Fruit fly (Drosophila melanogaster) whole organism, embryonic: ENCODE results near the gene sr.

Experiments used
- CG10366 ChIP-seq: fragments of 200-800 bp; sonication (Bioruptor generic); IDR thresholded peaks from 2 replicates; pipeline ENCODE4 v1.3.6; 2022; ENCODE audit warnings: missing biosample characterization, missing genetic modification characterization
- CG10431 ChIP-seq: fragments of 200-800 bp; sonication (Bioruptor generic); optimal IDR thresholded peaks from 3 replicates; lab custom pipeline; 2018; ENCODE audit warnings: missing biosample characterization, mild to moderate bottlenecking, missing genetic modification characterization
- CG11723 ChIP-seq: fragments of 200-800 bp; sonication (Bioruptor generic); optimal IDR thresholded peaks from 2 replicates; lab custom pipeline; 2017; ENCODE audit warnings: missing biosample characterization, mild to moderate bottlenecking, missing genetic modification characterization
- CG1233 ChIP-seq: fragments of 200-800 bp; sonication (Bioruptor generic); optimal IDR thresholded peaks from 4 replicates; lab custom pipeline; 2018; ENCODE audit warnings: missing biosample characterization, mild to moderate bottlenecking, missing genetic modification characterization
- CG14050 ChIP-seq: fragments of 200-800 bp; sonication (Bioruptor generic); IDR thresholded peaks from 3 replicates; pipeline ENCODE4 v1.3.6; 2022; ENCODE audit warnings: missing biosample characterization, missing genetic modification characterization
- CG1603 ChIP-seq: fragments of 200-800 bp; sonication (Bioruptor generic); optimal IDR thresholded peaks from 2 replicates; lab custom pipeline; 2019; ENCODE audit warnings: missing biosample characterization, mild to moderate bottlenecking, missing genetic modification characterization, moderate library complexity
- CG17568 ChIP-seq: fragments of 200-800 bp; sonication (Bioruptor generic); optimal IDR thresholded peaks from 2 replicates; lab custom pipeline; 2018; ENCODE audit warnings: missing biosample characterization, mild to moderate bottlenecking, missing genetic modification characterization, moderate library complexity
- CG32767 ChIP-seq: fragments of 200-800 bp; sonication (Bioruptor generic); IDR thresholded peaks from 2 replicates; pipeline ENCODE4 v1.3.6; 2022; ENCODE audit warnings: missing biosample characterization, missing genetic modification characterization
- CG33213 ChIP-seq: fragments of 200-800 bp; sonication (Bioruptor generic); optimal IDR thresholded peaks from 3 replicates; lab custom pipeline; 2016; ENCODE audit warnings: missing biosample characterization, missing genetic modification characterization
- CG43689 ChIP-seq: fragments of 200-800 bp; sonication (Bioruptor generic); IDR thresholded peaks from 2 replicates; pipeline ENCODE4 v1.3.6; 2022; ENCODE audit warnings: missing biosample characterization, missing genetic modification characterization
- CG6765 ChIP-seq: fragments of 200-800 bp; sonication (Bioruptor generic); optimal IDR thresholded peaks from 3 replicates; lab custom pipeline; 2017; ENCODE audit warnings: missing biosample characterization, mild to moderate bottlenecking, missing genetic modification characterization
- CG7839 ChIP-seq: fragments of 200-800 bp; sonication (Bioruptor generic); optimal IDR thresholded peaks from 3 replicates; lab custom pipeline; 2018; ENCODE audit warnings: missing biosample characterization, mild to moderate bottlenecking, missing genetic modification characterization, moderate library complexity
- CG8765 ChIP-seq: fragments of 200-800 bp; sonication (Bioruptor generic); IDR thresholded peaks from 2 replicates; pipeline ENCODE4 v1.3.6; 2022; ENCODE audit warnings: missing biosample characterization, missing genetic modification characterization
- CG9797 ChIP-seq: fragments of 200-800 bp; sonication (Bioruptor generic); optimal IDR thresholded peaks from 3 replicates; lab custom pipeline; 2018; ENCODE audit warnings: missing biosample characterization, mild to moderate bottlenecking, missing genetic modification characterization
- CoRest ChIP-seq: fragments of 200-800 bp; sonication (Bioruptor generic); optimal IDR thresholded peaks from 3 replicates; lab custom pipeline; 2018; ENCODE audit warnings: missing biosample characterization, mild to moderate bottlenecking, missing genetic modification characterization, moderate library complexity
- Elba2 ChIP-seq: fragments of 200-800 bp; sonication (Bioruptor generic); optimal IDR thresholded peaks from 3 replicates; lab custom pipeline; 2016; ENCODE audit warnings: missing biosample characterization, missing genetic modification characterization
- Hr3 ChIP-seq: fragments of 200-800 bp; sonication (Bioruptor generic); optimal IDR thresholded peaks from 3 replicates; lab custom pipeline; 2016; ENCODE audit warnings: missing biosample characterization, missing genetic modification characterization
- Jarid2 ChIP-seq: fragments of 200-800 bp; sonication (Bioruptor generic); optimal IDR thresholded peaks from 3 replicates; lab custom pipeline; 2017; ENCODE audit warnings: mild to moderate bottlenecking, missing biosample characterization, missing genetic modification reagents, missing genetic modification characterization
- MESR4 ChIP-seq: fragments of 200-800 bp; sonication (Bioruptor generic); optimal IDR thresholded peaks from 2 replicates; lab custom pipeline; 2018; ENCODE audit warnings: missing biosample characterization, mild to moderate bottlenecking, missing genetic modification characterization, moderate library complexity
- Med ChIP-seq: fragments of 200-800 bp; sonication (Bioruptor generic); peaks from one replicate; lab custom pipeline; 2016; ENCODE audit warnings: missing biosample characterization, missing genetic modification characterization, mild to moderate bottlenecking, inconsistent platforms, moderate library complexity
- NFAT ChIP-seq: fragments of 200-800 bp; sonication (Bioruptor generic); IDR thresholded peaks from 2 replicates; pipeline ENCODE4 v1.3.6; 2022; ENCODE audit warnings: missing biosample characterization, missing genetic modification characterization
- Opbp ChIP-seq: fragments of 200-800 bp; sonication (Bioruptor generic); IDR thresholded peaks from 3 replicates; pipeline ENCODE4 v1.3.6; 2022; ENCODE audit warnings: missing biosample characterization, missing genetic modification characterization; ENCODE audit not compliant: partially characterized antibody
- Rfx ChIP-seq: fragments of 200-800 bp; sonication (Bioruptor generic); IDR thresholded peaks from 2 replicates; pipeline ENCODE4 v1.3.6; 2022; ENCODE audit warnings: missing biosample characterization, missing genetic modification characterization
- Stat92E ChIP-seq, 3 experiments: fragments of >200 bp in 2 of 3; fragments of 200-800 bp in 1 of 3; sonication (Bioruptor generic) in 1 of 3; optimal IDR thresholded peaks; 2 replicates each; lab custom pipeline; 2017 to 2019; ENCODE audit warnings: missing biosample characterization in 3 of 3, missing genetic modification characterization in 3 of 3, mild to moderate bottlenecking in 1 of 3, moderate library complexity in 1 of 3
- Usf ChIP-seq: fragments of 200-800 bp; sonication (Bioruptor generic); optimal IDR thresholded peaks from 2 replicates; lab custom pipeline; 2017; ENCODE audit warnings: missing genotype, missing biosample characterization, missing genetic modification characterization
- ap ChIP-seq: fragments of 200-800 bp; sonication (Bioruptor generic); IDR thresholded peaks from 2 replicates; pipeline ENCODE4 v1.3.6; 2022; ENCODE audit warnings: missing biosample characterization, missing genetic modification characterization
- bigmax ChIP-seq: fragments of 200-800 bp; sonication (Bioruptor generic); optimal IDR thresholded peaks from 2 replicates; lab custom pipeline; 2018; ENCODE audit warnings: missing biosample characterization, mild to moderate bottlenecking, missing genetic modification characterization
- cas ChIP-seq: fragments of 200-800 bp; sonication (Bioruptor generic); IDR thresholded peaks from 2 replicates; pipeline ENCODE4 v1.3.6; 2022; ENCODE audit warnings: missing biosample characterization, missing genetic modification characterization
- dmrt11E ChIP-seq: fragments of 200-800 bp; sonication (Bioruptor generic); optimal IDR thresholded peaks from 3 replicates; lab custom pipeline; 2018; ENCODE audit warnings: missing biosample characterization, mild to moderate bottlenecking, missing genetic modification characterization, moderate library complexity
- dpn ChIP-seq, 2 experiments: fragments of 200-800 bp; sonication (Bioruptor generic); optimal IDR thresholded peaks; 3 replicates each; lab custom pipeline; 2016; ENCODE audit warnings: missing biosample characterization in 2 of 2, missing genetic modification characterization in 2 of 2
- ems ChIP-seq: fragments of 200-800 bp; sonication (Bioruptor generic); optimal IDR thresholded peaks from 3 replicates; lab custom pipeline; 2016; ENCODE audit warnings: missing biosample characterization, missing genetic modification characterization
- en ChIP-seq: fragments of 200-800 bp; sonication (Bioruptor generic); optimal IDR thresholded peaks from 2 replicates; lab custom pipeline; 2016; ENCODE audit warnings: missing biosample characterization, missing genetic modification characterization
- eve ChIP-seq, 2 experiments: fragments of >200 bp; optimal IDR thresholded peaks; 2 replicates each; lab custom pipeline; 2017; ENCODE audit warnings: missing biosample characterization in 2 of 2, missing genetic modification characterization in 2 of 2
- exex ChIP-seq: fragments of 200-800 bp; sonication (Bioruptor generic); optimal IDR thresholded peaks from 4 replicates; lab custom pipeline; 2018; ENCODE audit warnings: missing biosample characterization, mild to moderate bottlenecking, missing genetic modification characterization, moderate library complexity
- gem ChIP-seq: fragments of 200-800 bp; sonication (Bioruptor generic); optimal IDR thresholded peaks from 2 replicates; lab custom pipeline; 2019; ENCODE audit warnings: missing biosample characterization, mild to moderate bottlenecking, missing genetic modification characterization, moderate library complexity
- jigr1 ChIP-seq: fragments of 200-800 bp; sonication (Bioruptor generic); IDR thresholded peaks from 3 replicates; pipeline ENCODE4 v1.3.6; 2022; ENCODE audit warnings: missing biosample characterization, missing genetic modification characterization
- mirr ChIP-seq: fragments of 200-800 bp; sonication (Bioruptor generic); optimal IDR thresholded peaks from 3 replicates; lab custom pipeline; 2018; ENCODE audit warnings: missing biosample characterization, mild to moderate bottlenecking, missing genetic modification characterization
- oc ChIP-seq: fragments of 200-800 bp; sonication (Bioruptor generic); optimal IDR thresholded peaks from 2 replicates; lab custom pipeline; 2018; ENCODE audit warnings: missing biosample characterization, mild to moderate bottlenecking, missing genetic modification characterization, moderate library complexity
- otp ChIP-seq: fragments of 200-800 bp; sonication (Bioruptor generic); IDR thresholded peaks from 3 replicates; pipeline ENCODE4, ENCODE4 v1.3.6; 2022; ENCODE audit warnings: missing biosample characterization, missing genetic modification characterization
- pzg ChIP-seq: fragments of 200-800 bp; sonication (Bioruptor generic); optimal IDR thresholded peaks from 3 replicates; lab custom pipeline; 2018; ENCODE audit warnings: missing biosample characterization, mild to moderate bottlenecking, missing genetic modification characterization, moderate library complexity
- ro ChIP-seq: fragments of 200-800 bp; sonication (Bioruptor generic); IDR thresholded peaks from 2 replicates; pipeline ENCODE4 v1.3.6; 2022; ENCODE audit warnings: missing biosample characterization, missing genetic modification characterization
- sd ChIP-seq: fragments of 200-800 bp; sonication (Bioruptor generic); optimal IDR thresholded peaks from 3 replicates; lab custom pipeline; 2018; ENCODE audit warnings: missing biosample characterization, mild to moderate bottlenecking, missing genetic modification characterization, moderate library complexity
- sens ChIP-seq: fragments of 200-800 bp; sonication (Bioruptor generic); peaks from one replicate; lab custom pipeline; 2016; ENCODE audit warnings: missing biosample characterization, missing genetic modification characterization
- shn ChIP-seq: fragments of 200-800 bp; sonication (Bioruptor generic); optimal IDR thresholded peaks from 3 replicates; lab custom pipeline; 2016; ENCODE audit warnings: missing biosample characterization, missing genetic modification characterization
- so ChIP-seq: fragments of 200-800 bp; sonication (Bioruptor generic); IDR thresholded peaks from 3 replicates; pipeline ENCODE4 v1.3.6; 2022; ENCODE audit warnings: missing biosample characterization, missing genetic modification characterization
- sr ChIP-seq: fragments of 200-800 bp; sonication (Bioruptor generic); IDR thresholded peaks from 3 replicates; pipeline ENCODE4 v1.3.6; 2022; ENCODE audit warnings: missing biosample characterization, missing genetic modification characterization
- unc-4 ChIP-seq: fragments of 200-800 bp; sonication (Bioruptor generic); IDR thresholded peaks from 2 replicates; pipeline ENCODE4 v1.3.6; 2022; ENCODE audit warnings: missing biosample characterization, missing genetic modification characterization; ENCODE audit not compliant: partially characterized antibody
- wdn ChIP-seq: fragments of 200-800 bp; sonication (Bioruptor generic); IDR thresholded peaks from 2 replicates; pipeline ENCODE4 v1.3.6; 2022; ENCODE audit warnings: missing biosample characterization, missing genetic modification characterization
- zfh2 ChIP-seq: fragments of 200-800 bp; sonication (Bioruptor generic); optimal IDR thresholded peaks from 2 replicates; lab custom pipeline; 2016; ENCODE audit warnings: missing biosample characterization, missing genetic modification characterization

sr gene

DNA sequence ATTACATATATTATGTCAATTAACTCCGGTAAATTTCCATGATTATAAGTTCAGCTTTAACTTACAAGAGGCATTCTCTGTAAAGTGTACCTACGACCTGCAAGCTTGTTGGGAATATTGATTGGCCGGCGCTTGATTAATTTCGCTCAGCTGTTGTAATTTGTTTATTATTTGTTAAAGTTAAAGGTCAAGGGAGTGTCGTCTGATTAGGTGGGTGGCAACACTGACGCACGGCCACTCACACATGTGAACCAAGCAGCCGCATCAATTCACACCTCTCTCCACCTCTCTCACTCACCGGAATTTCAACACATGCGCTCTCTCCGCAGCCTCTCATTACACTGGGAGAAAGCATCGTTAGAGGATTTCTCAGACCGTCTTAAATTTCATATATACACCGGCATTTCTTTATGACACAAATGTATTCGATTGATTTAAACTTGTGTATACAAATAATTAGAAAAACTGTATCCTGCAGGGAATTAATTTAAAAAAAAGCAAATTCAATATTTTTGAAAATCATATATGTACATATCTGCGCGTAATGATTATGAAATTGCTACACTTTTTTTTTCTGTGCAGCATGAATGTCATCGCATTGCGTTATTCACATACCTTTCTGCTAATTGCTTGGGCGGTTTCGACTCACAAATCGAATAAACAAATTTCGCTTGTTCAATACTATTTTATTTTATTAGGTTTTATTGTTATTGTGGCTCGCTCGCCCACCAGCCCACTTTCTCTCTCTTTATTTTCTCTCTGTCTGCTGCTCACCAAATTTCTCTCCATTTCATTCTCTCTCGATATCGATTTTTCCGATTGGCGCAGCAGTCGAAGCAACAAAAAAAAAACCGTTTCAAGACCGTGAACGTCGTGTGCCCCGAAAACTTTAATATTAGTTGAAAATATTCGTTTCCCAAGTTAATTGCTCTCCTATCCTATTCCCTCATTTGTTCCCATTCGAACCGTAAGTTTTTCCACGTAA, 81.7 kb downstream of the sr start (continued):
- TF ChIP-seq zfh2 (GFP tag; lab: Kevin White, UChicago) (peak; percentile 84), jigr1 (GFP tag; lab: Robert Waterston, UW) (peak; percentile 48; the same call in 2 of the 3 replicates), Usf (GFP tag; lab: Kevin White, UChicago) (peak; percentile 79), exex (tag; lab: Kevin White, UChicago) (peak; percentile 72), CG11723 (GFP tag; lab: Kevin White, UChicago) (peak; percentile 89), CoRest (tag; lab: Kevin White, UChicago) (peak; percentile 96), otp (GFP tag; lab: Robert Waterston, UW) (peak; percentile 65; the same call in 2 of the 3 replicates), wdn (GFP tag; lab: Robert Waterston, UW) (peak; percentile 73; the same call in 1 of the 2 replicates), ap (GFP tag; lab: Robert Waterston, UW) (peak; percentile 82), gem (peak; percentile 96), CG33213 (GFP tag; lab: Kevin White, UChicago) (peak; percentile 74), shn (GFP tag; lab: Kevin White, UChicago) (peak; percentile 90), CG1603 (no peak), oc (peak; percentile 96), CG1233 (GFP tag; lab: Kevin White, UChicago) (peak; percentile 93), CG10366 (GFP tag; lab: Robert Waterston, UW) (peak; percentile 82), eve (GFP tag; optimal IDR thresholded peaks at IDR 0.05; lab: Kevin White, UChicago) (no peak), Jarid2 (peak; percentile 77), cas (GFP tag; lab: Robert Waterston, UW) (peak; percentile 64), mirr (no peak), so (GFP tag; lab: Robert Waterston, UW) (peak; percentile 90), ro (GFP tag; lab: Robert Waterston, UW) (peak; percentile 81; the same call in 1 of the 2 replicates), CG17568 (GFP tag; lab: Kevin White, UChicago) (no peak), sens (GFP tag; lab: Kevin White, UChicago) (peak; percentile 99), Stat92E (GFP tag; optimal IDR thresholded peaks at IDR 0.05; lab: Kevin White, UChicago) (peak in 1 of 3 experiments; percentile 85), MESR4 (GFP tag; lab: Kevin White, UChicago) (peak; percentile 27), pzg (GFP tag; lab: Kevin White, UChicago) (peak; percentile 3), en (GFP tag; lab: Kevin White, UChicago) (peak; percentile 82), CG7839 (peak; percentile 95), dpn (GFP tag; optimal IDR thresholded peaks at IDR 0.05; lab: Kevin White, UChicago) (peak; percentile 93), CG8765 (GFP tag; lab: Robert Waterston, UW) (peak; percentile 60), NFAT (GFP tag; lab: Robert Waterston, UW) (peak; percentile 63; the same call in 1 of the 2 replicates), ems (GFP tag; lab: Kevin White, UChicago) (peak; percentile 80), CG10431 (GFP tag; lab: Kevin White, UChicago) (peak; percentile 83), sd (tag; lab: Kevin White, UChicago) (peak; percentile 94), Hr3 (GFP tag; lab: Kevin White, UChicago) (peak; percentile 92), bigmax (GFP tag; lab: Kevin White, UChicago) (no peak)

DNA sequence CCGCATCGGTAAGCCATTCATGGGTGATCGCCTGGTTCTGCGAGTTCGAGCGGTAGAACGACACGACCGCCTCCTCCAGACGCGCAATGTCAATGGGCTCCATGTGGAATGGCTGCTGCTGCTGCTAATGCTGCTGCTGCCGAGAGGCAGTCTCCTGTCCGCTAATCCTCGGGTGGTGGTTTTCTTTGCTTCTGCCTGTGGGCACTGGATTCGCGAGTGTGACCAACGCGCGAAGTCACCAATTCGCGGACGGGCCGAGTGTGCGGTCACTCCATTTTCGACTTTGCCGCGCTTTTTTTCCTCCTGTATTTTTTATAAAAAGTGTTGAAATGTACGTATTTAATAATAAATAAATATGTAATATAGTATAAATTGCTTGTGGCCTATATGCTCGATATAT, 92.6 kb downstream of the sr start, which contains the start of gene cdm:
Gene cdm, minus strand, starts transcription at position 236 of the 400 bp plus-strand sequence.
- TF ChIP-seq Med (GFP tag; lab: Kevin White, UChicago) (peak; percentile 80), CG6765 (peak; percentile 6), unc-4 (GFP tag; lab: Robert Waterston, UW) (peak; percentile 21; the same call in 1 of the 2 replicates), Rfx (GFP tag; lab: Robert Waterston, UW) (no peak), pzg (GFP tag; lab: Kevin White, UChicago) (peak; percentile 73), CG9797 (GFP tag; lab: Kevin White, UChicago) (peak; percentile 84), CG32767 (GFP tag; lab: Robert Waterston, UW) (no peak), sr (no peak), CG43689 (GFP tag; lab: Robert Waterston, UW) (no peak), dmrt11E (tag; lab: Kevin White, UChicago) (no peak), Elba2 (peak; percentile 32), Opbp (GFP tag; lab: Robert Waterston, UW) (peak; percentile 45; the same call in 1 of the 3 replicates), CG14050 (no peak)
